Worm (Caenorhabditis elegans) whole organism, midembryonic: Measurements from ENCODE around the gene R105.1.

ENCODE experiments used
- cog-1 ChIP-seq: sonication (generic microtip); optimal IDR thresholded peaks from 2 replicates; lab custom pipeline; 2016; ENCODE audit warnings: missing genetic modification characterization, missing compliant biosample characterization
- flt-1 ChIP-seq: fragments of 200-800 bp; sonication (Bioruptor generic); IDR thresholded peaks from 2 replicates; pipeline ENCODE4 v1.3.6; 2022; ENCODE audit warnings: missing genetic modification characterization, missing compliant biosample characterization
- klf-2 ChIP-seq: fragments of 200-800 bp; sonication (Bioruptor generic); conservative IDR thresholded peaks from 2 replicates; pipeline ENCODE4 v1.3.6; 2022; ENCODE audit warnings: missing genetic modification reagents, missing genetic modification characterization, missing compliant biosample characterization
- med-1 ChIP-seq: sonication (generic microtip); optimal IDR thresholded peaks from 2 replicates; lab custom pipeline; 2017; ENCODE audit warnings: missing genetic modification characterization, mild to moderate bottlenecking, missing compliant biosample characterization, antibody characterized with exemption, missing genetic modification reagents; ENCODE audit not compliant: insufficient read depth
- tab-1 ChIP-seq: fragments of 200-800 bp; sonication (Bioruptor generic); IDR thresholded peaks from 2 replicates; pipeline ENCODE4 v1.3.6; 2022; ENCODE audit warnings: missing genetic modification characterization, missing compliant biosample characterization
- ztf-23 ChIP-seq: fragments of 200-800 bp; sonication (Bioruptor generic); IDR thresholded peaks from 2 replicates; pipeline ENCODE4 v1.3.6; 2022; ENCODE audit warnings: missing genetic modification reagents, missing genetic modification characterization, missing compliant biosample characterization

DNA sequence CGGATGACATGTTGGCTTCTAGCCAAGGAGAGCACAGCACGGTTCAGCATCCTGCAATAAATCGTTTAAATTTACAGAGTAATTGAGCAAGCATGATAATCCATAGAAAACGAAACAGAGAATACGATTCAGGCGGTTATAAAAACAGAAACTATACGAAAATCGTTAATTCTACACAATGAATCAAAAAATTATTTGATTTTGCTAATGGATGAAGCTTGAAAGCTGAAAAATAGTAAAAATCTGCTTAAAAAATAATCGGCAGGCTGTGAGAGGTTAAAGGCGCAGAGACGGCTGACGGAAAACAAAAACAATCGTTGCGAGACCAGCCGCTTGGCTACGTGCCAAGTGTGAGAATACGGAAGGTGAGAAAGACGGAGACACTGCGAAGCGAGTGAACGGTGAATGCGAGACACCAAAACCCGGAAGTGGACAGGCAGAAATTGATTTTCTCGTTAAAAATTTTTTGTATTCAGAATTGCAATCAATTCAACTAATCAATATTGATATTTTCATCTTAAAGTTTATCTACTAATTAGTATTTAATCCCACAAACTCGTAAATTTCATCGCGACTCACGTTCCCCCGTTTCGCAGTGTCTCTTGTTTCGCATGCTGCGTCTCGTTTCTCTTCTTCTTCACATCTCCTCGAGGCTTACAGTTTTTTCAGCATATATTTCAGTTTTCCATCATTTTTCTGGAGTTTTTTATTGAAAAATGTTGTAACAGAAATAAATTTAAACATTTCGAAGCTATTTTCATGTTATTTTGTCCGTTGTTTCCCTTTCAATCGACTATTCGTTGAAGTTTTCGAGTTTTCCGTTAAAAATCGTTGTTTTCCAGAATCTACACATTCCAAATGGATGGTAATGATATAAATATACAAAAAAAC, 26.9 kb downstream of the R105.1 start, which contains the start of the genes F29B9.11 and jmjd-1.2:
- no peak for TF ChIP-seq tab-1
- TF ChIP-seq flt-1 (GFP tag; lab: Robert Waterston, UW): peak; percentile 86
- 0 out of 2 replicates have a peak, but pooled peaks have one; percentile 24 for TF ChIP-seq klf-2 (GFP tag; lab: Robert Waterston, UW)
- peak; percentile 88 for TF ChIP-seq cog-1
- no peak for TF ChIP-seq med-1 (GFP tag; lab: Kevin White, UChicago)
- peak; percentile 84 for TF ChIP-seq ztf-23 (GFP tag; lab: Robert Waterston, UW)
